Worm (Caenorhabditis elegans) whole organism, L2 larva: ENCODE results near the gene asp-18.
"Not testable (repeated sequence)": the region's sequence is repeated elsewhere in the genome, so short reads cannot be mapped to it uniquely, and the experiment has no call there.

Experiments used
- lin-13 ChIP-seq: fragments of 150-350 bp; optimal IDR thresholded peaks from 2 replicates; lab custom pipeline; 2014; ENCODE audit warnings: missing biosample characterization, missing genetic modification reagents, missing genetic modification characterization
- lin-39 ChIP-seq: fragments of 150-350 bp; optimal IDR thresholded peaks from 2 replicates; lab custom pipeline; 2014; ENCODE audit warnings: missing biosample characterization, missing genetic modification reagents, missing genetic modification characterization
- mdl-1 ChIP-seq, 2 experiments: fragments of 150-350 bp in 1 of 2; sonication (generic microtip) in 1 of 2; optimal IDR thresholded peaks; 2 replicates each; lab custom pipeline; 2017; ENCODE audit warnings: missing biosample characterization in 2 of 2, missing genetic modification characterization in 2 of 2
- skn-1 ChIP-seq: sonication (generic microtip); optimal IDR thresholded peaks from 2 replicates; lab custom pipeline; 2017; ENCODE audit warnings: missing biosample characterization, missing genetic modification characterization
- unc-62 ChIP-seq: fragments of 150-350 bp; optimal IDR thresholded peaks from 2 replicates; lab custom pipeline; 2014; ENCODE audit warnings: missing biosample characterization, missing genetic modification reagents, missing genetic modification characterization
- zag-1 ChIP-seq: fragments of 150-350 bp; optimal IDR thresholded peaks from 2 replicates; lab custom pipeline; 2014; ENCODE audit warnings: missing biosample characterization, missing genetic modification characterization

ce11 chrV:18762044-18762443, 30.6 kb upstream of the asp-18 start, which contains the start of gene F11D11.22:
- TF ChIP-seq zag-1 (tag; lab: Kevin White, UChicago); unc-62 (GFP tag; lab: Kevin White, UChicago); mdl-1 (tag; optimal IDR thresholded peaks at IDR 0.05; lab: Kevin White, UChicago); lin-13 (GFP tag; lab: Kevin White, UChicago); skn-1 (tag; lab: Kevin White, UChicago); lin-39 (tag; lab: Kevin White, UChicago): not testable (repeated sequence)
